1 fruit fly cellular context compared by ENCODE assay signal in genomic region chr3L:11341920-11342319, dm6.
TF ChIP-seq lines count a peak whose summit lies in the region.

No protein-coding gene starts in this region.

TF ChIP-seq in whole organism, embryonic, 481 proteins besides CTCF, POLR2A, EP300 and RAD21 (continued from another document):
- TF ChIP-seq Dfd (GFP tag; optimal IDR thresholded peaks at IDR 0.05; lab: Kevin White, UChicago): no peak
